Worm (Caenorhabditis elegans): ENCODE results near the gene F41B4.3.

F41B4.3 gene

ce11 chrX:6808239-6808638, 27.7 kb downstream of the F41B4.3 start:
- peak; percentile 38 for TF ChIP-seq lin-39 (tag; optimal IDR thresholded peaks at IDR 0.05)
- peak; percentile 33 for TF ChIP-seq egl-5 (tag; optimal IDR thresholded peaks at IDR 0.05)
- peak; percentile 15 for TF ChIP-seq nfya-1 (tag; optimal IDR thresholded peaks at IDR 0.05; ENCODE audit: insufficient read depth)
- TF ChIP-seq nhr-237 (tag; optimal IDR thresholded peaks at IDR 0.05), result no peak

DNA sequence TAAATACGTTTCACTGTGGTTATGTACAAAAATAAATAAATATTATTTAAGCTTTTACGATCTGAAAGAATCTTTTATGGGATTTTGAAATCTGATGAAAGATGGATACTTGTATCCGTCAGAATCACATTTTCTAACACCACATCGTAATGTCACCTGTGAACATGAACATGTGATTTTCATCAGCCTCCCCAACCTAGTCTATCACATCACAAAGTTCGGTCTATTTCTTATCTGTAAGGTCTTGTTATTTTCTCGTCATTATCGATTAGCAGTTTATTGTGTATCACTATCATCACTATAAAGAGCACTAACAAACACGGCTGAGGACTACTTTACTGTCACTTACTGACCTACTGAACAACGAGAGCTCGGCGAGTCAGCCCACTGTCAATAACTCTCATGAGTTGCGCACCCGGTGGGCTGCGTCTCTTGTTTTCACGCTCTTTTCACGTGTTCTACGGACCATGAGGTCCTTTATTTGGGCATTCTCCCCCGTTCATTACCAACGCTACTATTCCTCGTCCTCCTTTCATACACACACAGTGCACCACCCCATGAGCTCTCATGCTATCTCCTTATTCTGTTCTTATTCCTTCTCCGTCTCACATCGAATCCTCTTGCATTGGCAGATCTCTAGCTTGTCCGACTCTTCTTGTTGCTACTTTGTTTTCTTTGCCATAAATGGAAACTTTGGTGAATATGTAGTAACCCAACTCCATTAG, 28.6 kb downstream of the F41B4.3 start:
- TF ChIP-seq jun-1 (tag; optimal IDR thresholded peaks at IDR 0.05) (peak; percentile 16), fkh-10 (GFP tag; optimal IDR thresholded peaks at IDR 0.05) (no peak), egl-27 (tag; optimal IDR thresholded peaks at IDR 0.05) (no peak), pqm-1 (tag; optimal IDR thresholded peaks at IDR 0.05) (peak; percentile 74), lsy-12 (tag; optimal IDR thresholded peaks at IDR 0.05) (no peak), ama-1 (optimal IDR thresholded peaks at IDR 0.05) (peak; percentile 32), elt-2 (tag; optimal IDR thresholded peaks at IDR 0.05) (peak; percentile 68), ceh-28 (tag; optimal IDR thresholded peaks at IDR 0.05) (peak; percentile 33), R02D3.7 (tag; optimal IDR thresholded peaks at IDR 0.05) (no peak), egl-5 (tag; optimal IDR thresholded peaks at IDR 0.05) (no peak), sea-2 (GFP tag; optimal IDR thresholded peaks at IDR 0.05) (no peak), mml-1 (tag; optimal IDR thresholded peaks at IDR 0.05) (peak; percentile 49), nhr-11 (tag; optimal IDR thresholded peaks at IDR 0.05) (no peak), mdl-1 (tag; optimal IDR thresholded peaks at IDR 0.05) (no peak)

- no peak for TF ChIP-seq fkh-10 (GFP tag; optimal IDR thresholded peaks at IDR 0.05)
- no peak for TF ChIP-seq nhr-77 (tag; optimal IDR thresholded peaks at IDR 0.05)
- no peak for TF ChIP-seq nhr-237 (tag; optimal IDR thresholded peaks at IDR 0.05)
- TF ChIP-seq ceh-28 (tag; optimal IDR thresholded peaks at IDR 0.05), result no peak
- TF ChIP-seq ztf-11 (tag; optimal IDR thresholded peaks at IDR 0.05), result no peak
- no peak for TF ChIP-seq elt-3 (tag; optimal IDR thresholded peaks at IDR 0.05)
- no peak for TF ChIP-seq skn-1 (tag; optimal IDR thresholded peaks at IDR 0.05)
- no peak for TF ChIP-seq jun-1 (tag; optimal IDR thresholded peaks at IDR 0.05)
- TF ChIP-seq egl-5 (tag; optimal IDR thresholded peaks at IDR 0.05), result no peak
- no peak for TF ChIP-seq hmg-11 (tag; optimal IDR thresholded peaks at IDR 0.05)
- no peak for TF ChIP-seq fos-1 (tag; optimal IDR thresholded peaks at IDR 0.05)
- no peak for TF ChIP-seq nhr-76 (tag; optimal IDR thresholded peaks at IDR 0.05)
These were observed 29.5 kb downstream of the F41B4.3 start, which contains the start of gene atg-2 for ce11 chrX:6806463-6806862. TSS of gene atg-2 (plus strand) at chrX:6806763.

DNA sequence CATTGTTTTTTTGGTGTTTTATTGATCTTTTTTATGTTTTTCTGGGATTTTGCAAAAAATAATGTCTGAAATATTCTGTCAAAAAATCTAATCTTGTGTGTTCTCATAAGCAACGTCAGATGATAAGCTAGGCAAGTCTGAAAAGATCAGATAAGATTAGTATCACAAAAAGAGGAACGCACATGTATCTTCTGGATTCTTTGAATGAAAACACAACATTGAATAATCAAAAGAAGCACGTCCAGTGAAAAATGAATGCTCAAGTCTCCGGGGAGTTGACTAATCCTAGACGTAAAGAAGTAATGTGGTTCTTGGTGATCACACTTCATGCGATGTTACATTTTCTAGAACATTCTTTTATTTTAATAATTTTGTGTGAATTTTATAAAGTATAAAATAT, 30.5 kb downstream of the F41B4.3 start:
- TF ChIP-seq elt-1 (tag; optimal IDR thresholded peaks at IDR 0.05), result peak; percentile 86
- TF ChIP-seq nhr-77 (tag; optimal IDR thresholded peaks at IDR 0.05), result no peak

DNA sequence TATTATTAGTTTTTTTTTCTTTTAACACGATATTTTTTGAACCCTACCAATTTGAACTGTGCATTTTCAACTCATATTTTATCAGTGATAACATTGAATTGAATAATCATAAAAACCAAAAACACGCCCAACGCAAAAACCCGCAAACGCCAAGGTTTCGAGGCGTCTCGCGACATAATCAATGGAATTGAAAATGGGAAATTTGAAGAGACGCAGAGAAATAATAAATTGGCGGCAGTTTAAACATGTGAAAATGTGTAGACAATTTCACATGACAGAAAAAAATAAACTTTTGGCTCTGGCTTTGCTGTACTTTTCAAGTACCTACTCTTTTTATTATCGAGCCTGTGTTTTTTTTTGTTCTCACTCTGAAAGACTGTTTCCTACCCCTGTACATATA, 31.1 kb downstream of the F41B4.3 start:
- TF ChIP-seq nhr-76 (tag; optimal IDR thresholded peaks at IDR 0.05), result no peak
- no peak for TF ChIP-seq ceh-16 (tag; optimal IDR thresholded peaks at IDR 0.05)
- TF ChIP-seq pqm-1 (tag; optimal IDR thresholded peaks at IDR 0.05), result peak; percentile 79
- TF ChIP-seq skn-1 (tag; optimal IDR thresholded peaks at IDR 0.05), result peak; percentile 51
- no peak for TF ChIP-seq nhr-77 (tag; optimal IDR thresholded peaks at IDR 0.05)
- TF ChIP-seq ceh-28 (tag; optimal IDR thresholded peaks at IDR 0.05), result peak; percentile 68
- no peak for TF ChIP-seq R02D3.7 (tag; optimal IDR thresholded peaks at IDR 0.05)
- peak; percentile 80 for TF ChIP-seq nfya-1 (tag; optimal IDR thresholded peaks at IDR 0.05; ENCODE audit: insufficient read depth)
- TF ChIP-seq ztf-4 (tag; optimal IDR thresholded peaks at IDR 0.05), result no peak
- TF ChIP-seq egl-5 (tag; optimal IDR thresholded peaks at IDR 0.05), result peak; percentile 69
- no peak for TF ChIP-seq aly-2 (tag; optimal IDR thresholded peaks at IDR 0.05)
- TF ChIP-seq snpc-4 (tag; optimal IDR thresholded peaks at IDR 0.05), result peak; percentile 4
- TF ChIP-seq pha-4 (tag; optimal IDR thresholded peaks at IDR 0.05), result peak; percentile 83
- TF ChIP-seq jun-1 (tag; optimal IDR thresholded peaks at IDR 0.05), result peak; percentile 70
- no peak for TF ChIP-seq nhr-12 (tag; optimal IDR thresholded peaks at IDR 0.05)
- TF ChIP-seq ztf-11 (tag; optimal IDR thresholded peaks at IDR 0.05), result no peak
- TF ChIP-seq ceh-82 (tag; optimal IDR thresholded peaks at IDR 0.05), result no peak
- peak; percentile 46 for TF ChIP-seq ama-1 (optimal IDR thresholded peaks at IDR 0.05)
- TF ChIP-seq elt-1 (tag; optimal IDR thresholded peaks at IDR 0.05), result no peak
- no peak for TF ChIP-seq sea-2 (GFP tag; optimal IDR thresholded peaks at IDR 0.05)
- no peak for TF ChIP-seq zag-1 (tag; optimal IDR thresholded peaks at IDR 0.05)
- TF ChIP-seq nhr-25 (tag; optimal IDR thresholded peaks at IDR 0.05), result peak; percentile 15
- no peak for TF ChIP-seq fkh-10 (GFP tag; optimal IDR thresholded peaks at IDR 0.05)
- peak; percentile 22 for TF ChIP-seq hmg-11 (tag; optimal IDR thresholded peaks at IDR 0.05)
- no peak for TF ChIP-seq egl-27 (tag; optimal IDR thresholded peaks at IDR 0.05)
- peak; percentile 44 for TF ChIP-seq lin-15B (tag; optimal IDR thresholded peaks at IDR 0.05)
- TF ChIP-seq ceh-9 (tag; optimal IDR thresholded peaks at IDR 0.05), result no peak
- TF ChIP-seq nhr-23 (tag; optimal IDR thresholded peaks at IDR 0.05), result peak; percentile 47
- TF ChIP-seq ZK546.5 (tag; optimal IDR thresholded peaks at IDR 0.05), result no peak
- no peak for TF ChIP-seq nhr-28 (tag; optimal IDR thresholded peaks at IDR 0.05)
- TF ChIP-seq nhr-43 (tag; optimal IDR thresholded peaks at IDR 0.05; ENCODE audit: poor library complexity, severe bottlenecking), result no peak
- TF ChIP-seq daf-12 (tag; optimal IDR thresholded peaks at IDR 0.05), result no peak
- TF ChIP-seq elt-2 (tag; optimal IDR thresholded peaks at IDR 0.05), result peak; percentile 85

All from whole organism, L3 larva.